Fruit fly (Drosophila melanogaster) whole organism, pupa: ENCODE results near the gene Bcat.

ENCODE experiments used
- CG17806 ChIP-seq: fragments of 200-800 bp; sonication (Bioruptor generic); optimal IDR thresholded peaks from 2 replicates; lab custom pipeline; 2018; ENCODE audit warnings: missing biosample characterization, mild to moderate bottlenecking, missing genetic modification characterization, moderate library complexity
- CG34367 ChIP-seq: fragments of 200-800 bp; sonication (Bioruptor generic); optimal IDR thresholded peaks from 2 replicates; lab custom pipeline; 2018; ENCODE audit warnings: missing biosample characterization, mild to moderate bottlenecking, missing genetic modification characterization
- CG9948 ChIP-seq: fragments of 200-800 bp; sonication (Bioruptor generic); optimal IDR thresholded peaks from 2 replicates; lab custom pipeline; 2018; ENCODE audit warnings: missing biosample characterization, mild to moderate bottlenecking, missing genetic modification characterization, moderate library complexity
- D1 ChIP-seq: fragments of 200-800 bp; sonication (Bioruptor generic); optimal IDR thresholded peaks from 2 replicates; lab custom pipeline; 2018; ENCODE audit warnings: missing biosample characterization, mild to moderate bottlenecking, missing genetic modification characterization, moderate library complexity
- Ets98B ChIP-seq: fragments of 200-800 bp; sonication (Bioruptor generic); IDR thresholded peaks from 2 replicates; pipeline ENCODE4 v1.3.6; 2022; ENCODE audit warnings: missing biosample characterization, missing genetic modification characterization
- Snoo ChIP-seq: fragments of 200-800 bp; sonication (Bioruptor generic); optimal IDR thresholded peaks from 3 replicates; lab custom pipeline; 2017; ENCODE audit warnings: missing biosample characterization, mild to moderate bottlenecking, missing genetic modification characterization, inconsistent platforms
- gl ChIP-seq: fragments of 200-800 bp; sonication (Bioruptor generic); optimal IDR thresholded peaks from 2 replicates; lab custom pipeline; 2018; ENCODE audit warnings: missing biosample characterization, mild to moderate bottlenecking, missing genetic modification characterization

DNA sequence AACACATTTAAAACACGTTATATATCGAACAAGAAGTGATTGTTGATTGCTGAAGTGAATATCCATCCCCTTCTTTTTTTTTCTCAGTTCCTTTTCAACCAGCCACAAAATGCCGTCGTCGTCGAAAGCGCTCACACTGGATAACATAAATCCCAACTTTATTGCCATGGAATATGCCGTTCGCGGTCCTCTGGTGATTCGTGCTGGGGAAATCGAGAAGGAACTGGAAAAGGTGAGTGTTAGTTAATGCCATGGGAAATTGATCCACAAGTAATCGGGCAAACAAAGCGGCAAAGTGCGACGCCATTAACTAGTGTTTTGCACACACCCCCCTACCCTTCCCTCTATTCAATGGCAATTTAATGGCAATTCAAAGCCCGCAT is 22.6 kb upstream of the Bcat start:
- no peak for TF ChIP-seq CG17806
- no peak for TF ChIP-seq CG9948 (tag; lab: Kevin White, UChicago)
- no peak for TF ChIP-seq CG34367 (tag; lab: Kevin White, UChicago)
- no peak for TF ChIP-seq Ets98B (GFP tag; lab: Robert Waterston, UW)
- TF ChIP-seq Snoo (tag; lab: Kevin White, UChicago): no peak
- no peak for TF ChIP-seq gl
- TF ChIP-seq D1 (tag; lab: Kevin White, UChicago): no peak
